Fruit fly (Drosophila melanogaster): ENCODE results near the gene Pcyt2.

The Pcyt2 gene

dm6 chr3L:1602064-1602832, 49.0 kb downstream of the Pcyt2 start, which contains the start of gene CG12104 (continued):
- no peak for TF ChIP-seq CG2875 (GFP tag; optimal IDR thresholded peaks at IDR 0.05)
- no peak for TF ChIP-seq CG8765 (GFP tag; IDR thresholded peaks at IDR 0.05)
- no peak for TF ChIP-seq CG7786 (GFP tag; optimal IDR thresholded peaks at IDR 0.05)
- no peak; the same call in 2 of the 3 replicates for TF ChIP-seq CG34224 (GFP tag; IDR thresholded peaks at IDR 0.05; ENCODE audit: partially characterized antibody)
- no peak for TF ChIP-seq gcm2 (GFP tag; optimal IDR thresholded peaks at IDR 0.05)
- TF ChIP-seq CG3407 (GFP tag; optimal IDR thresholded peaks at IDR 0.05): peak; percentile 23
- TF ChIP-seq trh (GFP tag; optimal IDR thresholded peaks at IDR 0.05): no peak
- peak; percentile 42 for TF ChIP-seq CG9727 (GFP tag; optimal IDR thresholded peaks at IDR 0.05)
- TF ChIP-seq mirr (GFP tag; optimal IDR thresholded peaks at IDR 0.05): peak; percentile 64
- 0 out of 3 replicates have a peak, but pooled peaks have one; percentile 21 for TF ChIP-seq knrl (GFP tag; IDR thresholded peaks at IDR 0.05; ENCODE audit: partially characterized antibody)
- no peak for TF ChIP-seq otp (GFP tag; IDR thresholded peaks at IDR 0.05)
- 0 out of 2 replicates have a peak, but pooled peaks have one; percentile 6 for TF ChIP-seq nerfin-2 (GFP tag; IDR thresholded peaks at IDR 0.05; ENCODE audit: partially characterized antibody)
- TF ChIP-seq CG30403 (GFP tag; optimal IDR thresholded peaks at IDR 0.05): no peak
- no peak for TF ChIP-seq Tbp (GFP tag; optimal IDR thresholded peaks at IDR 0.05)
- no peak for TF ChIP-seq Abd-B (GFP tag; optimal IDR thresholded peaks at IDR 0.05)
- no peak for TF ChIP-seq CG7839 (tag; optimal IDR thresholded peaks at IDR 0.05)
- peak; percentile 51 for TF ChIP-seq Hmr (GFP tag; optimal IDR thresholded peaks at IDR 0.05)
- no peak for TF ChIP-seq odd (GFP tag; optimal IDR thresholded peaks at IDR 0.05)
- no peak for TF ChIP-seq Hr3 (GFP tag; optimal IDR thresholded peaks at IDR 0.05)
- no peak for TF ChIP-seq CG8290 (GFP tag; optimal IDR thresholded peaks at IDR 0.05)
- peak in 1 of 2 experiments; percentile 13 for TF ChIP-seq CG8290 (tag; optimal IDR thresholded peaks at IDR 0.05)
- no peak for TF ChIP-seq CG7928 (GFP tag; optimal IDR thresholded peaks at IDR 0.05)
- TF ChIP-seq Hsf (GFP tag; optimal IDR thresholded peaks at IDR 0.05): no peak
- TF ChIP-seq YL-1 (GFP tag; optimal IDR thresholded peaks at IDR 0.05): peak; percentile 41
- TF ChIP-seq sug (tag; optimal IDR thresholded peaks at IDR 0.05): peak; percentile 91
- peak; percentile 53 for TF ChIP-seq CG2116 (GFP tag; optimal IDR thresholded peaks at IDR 0.05)
- peak; percentile 64 for TF ChIP-seq CG33557 (GFP tag; optimal IDR thresholded peaks at IDR 0.05)
- peak; percentile 95 for TF ChIP-seq CG10543 (GFP tag; optimal IDR thresholded peaks at IDR 0.05)
- peak; percentile 14 for TF ChIP-seq PHDP (tag; optimal IDR thresholded peaks at IDR 0.05)
- TF ChIP-seq CG14710 (tag; optimal IDR thresholded peaks at IDR 0.05): peak; percentile 57
- peak; percentile 38 for TF ChIP-seq CG13775 (GFP tag; optimal IDR thresholded peaks at IDR 0.05)
- TF ChIP-seq CG10462 (GFP tag; optimal IDR thresholded peaks at IDR 0.05): peak; percentile 24
- TF ChIP-seq NC2α (GFP tag; optimal IDR thresholded peaks at IDR 0.05): no peak
- TF ChIP-seq gsb (GFP tag; IDR thresholded peaks at IDR 0.05): no peak
- no peak for TF ChIP-seq CG9437 (GFP tag; optimal IDR thresholded peaks at IDR 0.05)
- no peak for TF ChIP-seq ro (GFP tag; IDR thresholded peaks at IDR 0.05)
- TF ChIP-seq CG30020 (tag; optimal IDR thresholded peaks at IDR 0.05): peak; percentile 22
- TF ChIP-seq Deaf1 (tag; optimal IDR thresholded peaks at IDR 0.05): no peak
- TF ChIP-seq CG32532 (GFP tag; IDR thresholded peaks at IDR 0.05): peak; percentile 33; the same call in 1 of the 2 replicates
- TF ChIP-seq h (optimal IDR thresholded peaks at IDR 0.05): no peak
- peak; percentile 35; the same call in 1 of the 2 replicates for TF ChIP-seq sna (GFP tag; IDR thresholded peaks at IDR 0.05; ENCODE audit: partially characterized antibody)
- TF ChIP-seq CG9797 (GFP tag; optimal IDR thresholded peaks at IDR 0.05): peak; percentile 74
- peak; percentile 51 for TF ChIP-seq CG10431 (GFP tag; optimal IDR thresholded peaks at IDR 0.05)

Data from whole organism, embryonic.